Worm (Caenorhabditis elegans): ENCODE results near the gene grl-7.

The grl-7 gene

ce11 chrV:11314025-11314880 is 32.6 kb downstream of the grl-7 start (continued):
- no peak for TF ChIP-seq nhr-76 (tag; optimal IDR thresholded peaks at IDR 0.05)
- peak; percentile 70 for TF ChIP-seq snpc-4 (tag; optimal IDR thresholded peaks at IDR 0.05)
- TF ChIP-seq pqm-1 (tag; optimal IDR thresholded peaks at IDR 0.05) = no peak
- no peak for TF ChIP-seq unc-30 (tag; optimal IDR thresholded peaks at IDR 0.05)
- TF ChIP-seq elt-3 (tag; optimal IDR thresholded peaks at IDR 0.05) = peak in 2 of 6 experiments; percentile 77 to 82
- peak; percentile 9 for TF ChIP-seq egl-13 (tag; optimal IDR thresholded peaks at IDR 0.05)
- TF ChIP-seq C04F5.9 (tag; optimal IDR thresholded peaks at IDR 0.05) = no peak
- TF ChIP-seq lsy-2 (tag; optimal IDR thresholded peaks at IDR 0.05) = peak; percentile 62 to 81
- TF ChIP-seq irx-1 (tag; optimal IDR thresholded peaks at IDR 0.05) = peak; percentile 57
- TF ChIP-seq C16A3.4 (tag; optimal IDR thresholded peaks at IDR 0.05) = peak; percentile 81
- TF ChIP-seq elt-2 (tag; optimal IDR thresholded peaks at IDR 0.05) = peak; percentile 66
- no peak for TF ChIP-seq nhr-11 (tag; optimal IDR thresholded peaks at IDR 0.05)
- TF ChIP-seq ama-1 (optimal IDR thresholded peaks at IDR 0.05) = no peak
- TF ChIP-seq ceh-90 (tag; optimal IDR thresholded peaks at IDR 0.05) = no peak
- peak; percentile 69 for TF ChIP-seq swsn-7 (tag; optimal IDR thresholded peaks at IDR 0.05)
- peak; percentile 66 for TF ChIP-seq xbp-1 (tag; optimal IDR thresholded peaks at IDR 0.05)
- no peak for TF ChIP-seq nhr-237 (tag; optimal IDR thresholded peaks at IDR 0.05)
- peak; percentile 48 for TF ChIP-seq lir-3 (tag; optimal IDR thresholded peaks at IDR 0.05; ENCODE audit: poor library complexity)
- TF ChIP-seq fkh-8 (tag; optimal IDR thresholded peaks at IDR 0.05) = no peak
- no peak for TF ChIP-seq nhr-84 (tag; optimal IDR thresholded peaks at IDR 0.05)
- peak; percentile 32 for TF ChIP-seq lin-39 (tag; optimal IDR thresholded peaks at IDR 0.05)
- peak; percentile 45 for TF ChIP-seq ceh-8 (GFP tag; optimal IDR thresholded peaks at IDR 0.05)
- peak; percentile 7 for TF ChIP-seq fkh-10 (GFP tag; optimal IDR thresholded peaks at IDR 0.05)
- TF ChIP-seq nhr-47 (tag; optimal IDR thresholded peaks at IDR 0.05) = peak; percentile 75
- TF ChIP-seq jun-1 (tag; optimal IDR thresholded peaks at IDR 0.05) = peak; percentile 82
- peak; percentile 52 for TF ChIP-seq sup-37 (GFP tag; optimal IDR thresholded peaks at IDR 0.05)
- peak; percentile 60 for TF ChIP-seq fos-1 (tag; optimal IDR thresholded peaks at IDR 0.05)
- TF ChIP-seq lin-35 (GFP tag; optimal IDR thresholded peaks at IDR 0.05) = peak; percentile 42 to 82
- TF ChIP-seq rnt-1 (tag; optimal IDR thresholded peaks at IDR 0.05) = peak; percentile 82
- TF ChIP-seq ces-1 (GFP tag; optimal IDR thresholded peaks at IDR 0.05) = no peak
- TF ChIP-seq nhr-19 (GFP tag; conservative IDR thresholded peaks at IDR 0.05) = peak; percentile 78
- TF ChIP-seq C34B4.2 (tag; optimal IDR thresholded peaks at IDR 0.05) = no peak
- TF ChIP-seq skn-1 (tag; optimal IDR thresholded peaks at IDR 0.05) = peak; percentile 66
- TF ChIP-seq pag-3 (tag; optimal IDR thresholded peaks at IDR 0.05; ENCODE audit: borderline replicate concordance, insufficient read depth) = no peak

ce11 chrV:11312904-11313303 is 33.9 kb downstream of the grl-7 start:
- TF ChIP-seq mep-1 (tag; optimal IDR thresholded peaks at IDR 0.05) = no peak
- TF ChIP-seq tbx-2 (tag; optimal IDR thresholded peaks at IDR 0.05) = no peak
- no peak for TF ChIP-seq lir-3 (tag; optimal IDR thresholded peaks at IDR 0.05; ENCODE audit: poor library complexity)
- no peak for TF ChIP-seq nhr-12 (tag; optimal IDR thresholded peaks at IDR 0.05)
- TF ChIP-seq ztf-4 (tag; optimal IDR thresholded peaks at IDR 0.05) = no peak
- TF ChIP-seq fkh-10 (GFP tag; optimal IDR thresholded peaks at IDR 0.05) = no peak
- TF ChIP-seq lsy-2 (tag; optimal IDR thresholded peaks at IDR 0.05) = no peak
- TF ChIP-seq isw-1 (GFP tag; IDR thresholded peaks at IDR 0.05) = no peak
- no peak for TF ChIP-seq sptf-1 (tag; optimal IDR thresholded peaks at IDR 0.05)
- no peak for TF ChIP-seq dsc-1 (tag; optimal IDR thresholded peaks at IDR 0.05)
- no peak for TF ChIP-seq ztf-11 (tag; optimal IDR thresholded peaks at IDR 0.05)
- no peak for TF ChIP-seq lin-15B (tag; optimal IDR thresholded peaks at IDR 0.05)
- TF ChIP-seq nhr-90 (tag; optimal IDR thresholded peaks at IDR 0.05; ENCODE audit: poor library complexity) = no peak
- peak; percentile 16 for TF ChIP-seq lin-14 (GFP tag; optimal IDR thresholded peaks at IDR 0.05)
- no peak for TF ChIP-seq snpc-4 (tag; optimal IDR thresholded peaks at IDR 0.05)
- TF ChIP-seq nhr-85 (tag) = peak; percentile 19
- TF ChIP-seq nhr-20 (tag; optimal IDR thresholded peaks at IDR 0.05) = no peak
- TF ChIP-seq grh-1 (GFP tag; IDR thresholded peaks at IDR 0.05) = peak; percentile 53; the same call in 1 of the 2 replicates
- no peak for TF ChIP-seq ces-1 (GFP tag; optimal IDR thresholded peaks at IDR 0.05)
